Fruit fly (Drosophila melanogaster) whole organism, pupa: ENCODE results near the gene Gem2.

Source experiments
- CG9948 ChIP-seq: fragments of 200-800 bp; sonication (Bioruptor generic); optimal IDR thresholded peaks from 2 replicates; lab custom pipeline; 2018; ENCODE audit warnings: missing biosample characterization, mild to moderate bottlenecking, missing genetic modification characterization, moderate library complexity
- EcR ChIP-seq: fragments of 200-800 bp; sonication (Bioruptor generic); optimal IDR thresholded peaks from 3 replicates; lab custom pipeline; 2019; ENCODE audit warnings: missing biosample characterization, missing genetic modification characterization, mild to moderate bottlenecking, moderate library complexity, missing genetic modification reagents
- Pif1A ChIP-seq: fragments of 200-800 bp; sonication (Bioruptor generic); optimal IDR thresholded peaks from 3 replicates; lab custom pipeline; 2016; ENCODE audit warnings: missing biosample characterization, missing genetic modification characterization

- TF ChIP-seq CG9948 (tag; lab: Kevin White, UChicago): no peak
- peak; percentile 98 for TF ChIP-seq EcR (GFP tag; lab: Kevin White, UChicago)
- TF ChIP-seq Pif1A: no peak
These were observed 19.1 kb downstream of the Gem2 start for dm6 chr3L:19080926-19081700.
